Fruit fly (Drosophila melanogaster) whole organism: ENCODE data around the gene CG4570.

Source experiments
- CG8478 ChIP-seq: fragments of >200 bp; optimal IDR thresholded peaks from 2 replicates; lab custom pipeline; 2018; ENCODE audit warnings: inconsistent platforms
- Dll ChIP-seq: fragments of >200 bp; optimal IDR thresholded peaks from 2 replicates; lab custom pipeline; 2017
- pan ChIP-seq: fragments of >200 bp; optimal IDR thresholded peaks from 2 replicates; lab custom pipeline; 2017
- psq ChIP-seq: fragments of >200 bp; optimal IDR thresholded peaks from 2 replicates; lab custom pipeline; 2017
- usp ChIP-seq: fragments of >200 bp; optimal IDR thresholded peaks from 2 replicates; lab custom pipeline; 2017; ENCODE audit warnings: missing biosample characterization, missing genetic modification characterization, mixed read lengths

DNA sequence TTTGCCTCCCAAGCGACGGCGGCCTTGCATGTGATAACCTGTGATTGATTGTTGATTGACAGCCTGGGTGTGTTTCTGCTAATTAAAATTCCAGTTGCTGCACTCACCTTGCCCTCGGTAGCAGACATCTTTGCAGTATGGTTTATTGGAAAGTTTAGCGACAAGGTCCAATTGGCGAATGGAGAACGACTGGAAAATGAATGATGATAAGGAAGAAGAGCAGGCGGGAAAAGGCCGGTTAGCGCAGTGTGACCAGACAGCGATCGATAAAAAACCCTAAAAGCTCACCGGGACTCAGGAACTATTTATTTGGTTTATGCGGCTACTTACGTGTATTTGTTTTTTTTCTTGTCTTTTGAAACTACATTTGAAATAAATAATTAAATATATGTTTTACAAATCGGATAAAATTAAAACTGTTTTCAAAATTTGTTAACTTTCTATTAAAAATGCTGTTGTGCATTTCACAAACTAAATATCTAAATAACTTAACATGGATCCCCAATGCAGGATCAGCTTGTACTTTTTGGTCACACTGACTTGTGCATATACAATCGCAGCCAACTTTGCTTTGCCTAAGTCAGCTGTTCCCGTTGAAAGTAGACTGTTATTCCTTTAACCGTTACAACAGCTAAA is 15.7 kb downstream of the CG4570 start, which contains the start of gene Fdh:
- TF ChIP-seq Dll (lab: Kevin White, UChicago) (no peak), psq (lab: Kevin White, UChicago) (no peak), pan (lab: Kevin White, UChicago) (no peak), usp (GFP tag; lab: Kevin White, UChicago) (no peak), CG8478 (no peak)
